Worm (Caenorhabditis elegans): ENCODE measurements around the gene Y59E9AL.36.
"Not testable (repeated sequence)": the region's sequence is repeated elsewhere in the genome, so short reads cannot be mapped to it uniquely, and the experiment has no call there.

DNA sequence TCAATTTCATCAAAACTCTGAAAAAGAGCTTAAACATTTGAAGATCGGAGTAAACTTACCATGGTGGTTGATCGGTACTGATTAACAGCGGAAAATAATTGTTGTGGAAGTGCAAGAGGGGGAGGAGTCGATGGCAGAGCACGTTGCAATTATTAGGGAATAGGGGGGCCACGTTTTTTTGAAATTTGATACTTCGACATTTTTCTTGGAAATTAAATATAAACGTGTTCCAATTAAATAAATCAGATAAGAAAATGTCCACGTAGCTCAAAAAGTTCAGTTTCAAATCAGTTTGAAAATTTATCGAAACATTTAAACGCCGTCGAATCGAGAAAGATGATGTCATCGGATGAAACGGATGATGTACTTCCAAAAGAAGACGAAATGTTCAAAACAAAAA is 47.5 kb upstream of the Y59E9AL.36 start, which contains the start of gene F36H12.9:
- TF ChIP-seq nhr-12, blmp-1 (tag; optimal IDR thresholded peaks at IDR 0.05): not testable (repeated sequence)
